Fruit fly (Drosophila melanogaster) whole organism, wandering third instar larva: Measurements from ENCODE around the gene CG13449.

ENCODE experiments used
- Abd-B ChIP-seq: fragments of >200 bp; optimal IDR thresholded peaks from 2 replicates; lab custom pipeline; 2017; ENCODE audit warnings: missing biosample characterization, missing genetic modification characterization
- CG32264 ChIP-seq: fragments of 200-800 bp; sonication (Bioruptor generic); optimal IDR thresholded peaks from 2 replicates; lab custom pipeline; 2016; ENCODE audit warnings: missing biosample characterization, missing genetic modification characterization
- CG9705 ChIP-seq: fragments of 200-800 bp; sonication (Bioruptor generic); optimal IDR thresholded peaks from 2 replicates; lab custom pipeline; 2018; ENCODE audit warnings: missing biosample characterization, mild to moderate bottlenecking, missing genetic modification characterization
- CrebA ChIP-seq: fragments of 200-800 bp; sonication (Bioruptor generic); optimal IDR thresholded peaks from 2 replicates; lab custom pipeline; 2016; ENCODE audit warnings: missing biosample characterization, mild to moderate bottlenecking, missing genetic modification characterization, borderline replicate concordance
- GATAd ChIP-seq: sonication (Bioruptor generic); optimal IDR thresholded peaks from 2 replicates; lab custom pipeline; 2016; ENCODE audit warnings: missing biosample characterization, missing genetic modification characterization
- HLH106 ChIP-seq: fragments of 200-800 bp; optimal IDR thresholded peaks from 3 replicates; lab custom pipeline; 2019; ENCODE audit warnings: missing biosample characterization, mild to moderate bottlenecking, missing genetic modification characterization, moderate library complexity
- Hnf4 ChIP-seq: fragments of 200-800 bp; sonication (Bioruptor generic); optimal IDR thresholded peaks from 2 replicates; lab custom pipeline; 2016; ENCODE audit warnings: missing biosample characterization, mild to moderate bottlenecking, missing genetic modification characterization
- Hr78 ChIP-seq: fragments of >200 bp; optimal IDR thresholded peaks from 2 replicates; lab custom pipeline; 2017; ENCODE audit warnings: missing biosample characterization, missing genetic modification characterization
- Hr83 ChIP-seq: fragments of 200-300 bp; sonication (Bioruptor generic); optimal IDR thresholded peaks from 2 replicates; lab custom pipeline; 2016; ENCODE audit warnings: missing biosample characterization, mild to moderate bottlenecking, missing genetic modification characterization, moderate library complexity; ENCODE audit not compliant: poor library complexity, severe bottlenecking
- Jra ChIP-seq: sonication (Bioruptor generic); optimal IDR thresholded peaks from 2 replicates; lab custom pipeline; 2016; ENCODE audit warnings: missing biosample characterization, missing genetic modification characterization
- Mio ChIP-seq: sonication (Bioruptor generic); optimal IDR thresholded peaks from 2 replicates; lab custom pipeline; 2016; ENCODE audit warnings: missing biosample characterization, missing genetic modification characterization
- Myc ChIP-seq: fragments of >200 bp; optimal IDR thresholded peaks from 2 replicates; lab custom pipeline; 2017
- N ChIP-seq: fragments of >200 bp; optimal IDR thresholded peaks from 2 replicates; lab custom pipeline; 2018; ENCODE audit warnings: missing biosample characterization, missing external identifiers, missing genetic modification characterization
- OdsH ChIP-seq: fragments of 200-800 bp; sonication (Bioruptor generic); optimal IDR thresholded peaks from 2 replicates; lab custom pipeline; 2016; ENCODE audit warnings: missing biosample characterization, mild to moderate bottlenecking, missing genetic modification characterization
- Rel ChIP-seq, 2 experiments: fragments of 200-800 bp; sonication (Bioruptor generic) in 1 of 2; optimal IDR thresholded peaks; 2 replicates in 1 of 2; 3 replicates in 1 of 2; lab custom pipeline; 2016 to 2019; ENCODE audit warnings: mild to moderate bottlenecking in 2 of 2, missing biosample characterization in 2 of 2, missing genetic modification characterization in 2 of 2, moderate library complexity in 1 of 2
- Sp1 ChIP-seq: fragments of 200-800 bp; sonication (Bioruptor generic); optimal IDR thresholded peaks from 3 replicates; lab custom pipeline; 2019; ENCODE audit warnings: missing biosample characterization, mild to moderate bottlenecking, missing genetic modification characterization, moderate library complexity
- br ChIP-seq: fragments of 200-800 bp; sonication (Bioruptor generic); optimal IDR thresholded peaks from 2 replicates; lab custom pipeline; 2016; ENCODE audit warnings: missing biosample characterization, missing genetic modification characterization
- brk ChIP-seq: fragments of 200-800 bp; sonication (Bioruptor generic); optimal IDR thresholded peaks from 2 replicates; lab custom pipeline; 2016; ENCODE audit warnings: missing biosample characterization, mild to moderate bottlenecking, missing genetic modification characterization
- dl ChIP-seq, 2 experiments: fragments of 175-275, 200-275 bp in 1 of 2; fragments of 200-275 bp in 1 of 2; sonication (Bioruptor generic); optimal IDR thresholded peaks; lab custom pipeline; 2018; ENCODE audit warnings: mild to moderate bottlenecking in 2 of 2, missing biosample characterization in 2 of 2, missing genetic modification characterization in 2 of 2, moderate library complexity in 2 of 2; ENCODE audit not compliant: partially characterized antibody in 2 of 2, insufficient read depth in 1 of 2
- dmrt93B ChIP-seq: fragments of 200-800 bp; sonication (Bioruptor generic); optimal IDR thresholded peaks from 2 replicates; lab custom pipeline; 2018; ENCODE audit warnings: missing biosample characterization, mild to moderate bottlenecking, missing genetic modification characterization
- dsf ChIP-seq: sonication (Bioruptor generic); optimal IDR thresholded peaks from 2 replicates; lab custom pipeline; 2016; ENCODE audit warnings: missing biosample characterization, missing genetic modification characterization, borderline replicate concordance
- ey ChIP-seq: fragments of 200-800 bp; sonication (Bioruptor generic); optimal IDR thresholded peaks from 2 replicates; lab custom pipeline; 2016; ENCODE audit warnings: missing biosample characterization, missing genetic modification characterization
- fru ChIP-seq: fragments of 200-800 bp; sonication (Bioruptor generic); optimal IDR thresholded peaks from 3 replicates; lab custom pipeline; 2016; ENCODE audit warnings: missing biosample characterization, mild to moderate bottlenecking, missing genetic modification characterization
- h ChIP-seq: fragments of 200-800 bp; sonication (Bioruptor generic); optimal IDR thresholded peaks from 3 replicates; lab custom pipeline; 2016; ENCODE audit warnings: missing biosample characterization, mild to moderate bottlenecking, missing genetic modification characterization
- jim ChIP-seq: fragments of 175-275, 200-325 bp; sonication (Bioruptor generic); optimal IDR thresholded peaks from 2 replicates; lab custom pipeline; 2016; ENCODE audit warnings: missing biosample characterization, mild to moderate bottlenecking, missing genetic modification characterization
- lola ChIP-seq: fragments of >200 bp; optimal IDR thresholded peaks from 2 replicates; lab custom pipeline; 2017; ENCODE audit warnings: missing biosample characterization, missing genetic modification characterization
- pan ChIP-seq: fragments of >200 bp; optimal IDR thresholded peaks from 2 replicates; lab custom pipeline; 2017
- psq ChIP-seq: fragments of 200-800 bp; sonication (Bioruptor generic); optimal IDR thresholded peaks from 3 replicates; lab custom pipeline; 2017; ENCODE audit warnings: missing biosample characterization, mild to moderate bottlenecking, missing genetic modification characterization, moderate library complexity
- rgr ChIP-seq: fragments of 200-800 bp; sonication (Bioruptor generic); optimal IDR thresholded peaks from 3 replicates; lab custom pipeline; 2016; ENCODE audit warnings: missing biosample characterization, mild to moderate bottlenecking, missing genetic modification characterization
- sage ChIP-seq: fragments of 200-800 bp; sonication (Bioruptor generic); optimal IDR thresholded peaks from 2 replicates; lab custom pipeline; 2016; ENCODE audit warnings: missing biosample characterization, mild to moderate bottlenecking, missing genetic modification characterization
- sv ChIP-seq: fragments of 200-800 bp; sonication (Bioruptor generic); optimal IDR thresholded peaks from 3 replicates; lab custom pipeline; 2016; ENCODE audit warnings: missing biosample characterization, missing genetic modification characterization
- tai ChIP-seq: sonication (Bioruptor generic); optimal IDR thresholded peaks from 2 replicates; lab custom pipeline; 2016; ENCODE audit warnings: missing biosample characterization, missing genetic modification characterization
- usp ChIP-seq: fragments of >200 bp; optimal IDR thresholded peaks from 2 replicates; lab custom pipeline; 2017; ENCODE audit warnings: missing biosample characterization, missing genetic modification characterization

Gene CG13449

dm6 chr3L:15597945-15598344, 14.7 kb downstream of the CG13449 start:
- TF ChIP-seq Hr78 (GFP tag; lab: Kevin White, UChicago) (no peak), HLH106 (tag; lab: Kevin White, UChicago) (no peak), Myc (lab: Kevin White, UChicago) (no peak), fru (GFP tag; lab: Kevin White, UChicago) (no peak), ey (GFP tag; lab: Kevin White, UChicago) (no peak), OdsH (no peak), Hr83 (no peak), Jra (GFP tag; lab: Kevin White, UChicago) (no peak), pan (lab: Kevin White, UChicago) (no peak), rgr (GFP tag; lab: Kevin White, UChicago) (no peak), brk (GFP tag; lab: Kevin White, UChicago) (no peak), jim (GFP tag; lab: Kevin White, UChicago) (no peak), N (GFP tag; lab: Kevin White, UChicago) (no peak), h (no peak), Sp1 (GFP tag; lab: Kevin White, UChicago) (no peak), usp (GFP tag; lab: Kevin White, UChicago) (no peak), sv (no peak), GATAd (GFP tag; lab: Kevin White, UChicago) (no peak), Rel (GFP tag; optimal IDR thresholded peaks at IDR 0.05; lab: Kevin White, UChicago) (no peak), Rel (tag; optimal IDR thresholded peaks at IDR 0.05; lab: Kevin White, UChicago) (no peak), br (GFP tag; lab: Kevin White, UChicago) (no peak)

DNA sequence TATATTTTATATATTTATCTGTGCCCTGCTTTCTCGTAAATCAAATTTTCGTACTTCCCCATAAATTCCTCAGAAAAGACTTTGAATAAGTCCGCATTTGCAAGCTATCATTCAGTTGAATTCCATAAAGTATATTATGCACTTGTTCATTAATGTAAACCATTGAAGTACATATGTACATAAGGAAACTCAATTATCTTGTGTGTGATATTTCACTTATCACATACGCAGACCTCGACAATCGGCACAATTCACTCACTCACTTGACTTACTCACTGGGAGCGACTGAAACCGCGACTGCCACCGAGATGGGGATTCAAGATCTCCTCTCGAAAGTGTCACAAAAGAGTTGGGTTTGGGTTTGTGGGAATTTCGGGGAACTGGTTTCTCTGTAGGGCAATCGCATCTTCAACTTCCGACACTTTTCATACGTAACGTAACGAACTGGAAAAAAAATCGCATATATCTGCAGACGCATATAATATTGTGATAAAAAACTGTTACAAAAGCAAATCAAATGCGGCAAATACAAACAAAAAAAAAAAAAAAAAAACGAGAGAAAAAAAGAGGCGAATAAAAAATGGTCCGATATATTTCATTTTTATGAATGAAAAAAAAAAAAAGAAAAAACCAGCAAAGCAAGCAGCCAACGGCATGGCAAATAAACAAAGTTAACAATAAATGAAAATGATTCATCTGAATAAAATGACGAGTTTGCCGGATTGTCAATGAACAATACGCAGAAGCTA, 15.4 kb downstream of the CG13449 start:
- TF ChIP-seq h (peak; percentile 12), psq (GFP tag; lab: Kevin White, UChicago) (no peak), sv (no peak), OdsH (no peak), Sp1 (GFP tag; lab: Kevin White, UChicago) (peak; percentile 17), Rel (GFP tag; optimal IDR thresholded peaks at IDR 0.05; lab: Kevin White, UChicago) (no peak), Rel (tag; optimal IDR thresholded peaks at IDR 0.05; lab: Kevin White, UChicago) (peak; percentile 63), rgr (GFP tag; lab: Kevin White, UChicago) (peak; percentile 17), Jra (GFP tag; lab: Kevin White, UChicago) (no peak), ey (GFP tag; lab: Kevin White, UChicago) (no peak), dl (GFP tag; optimal IDR thresholded peaks at IDR 0.05; lab: Kevin White, UChicago; ENCODE audit: insufficient read depth in 1 of 2, partially characterized antibody in 2 of 2) (no peak), sage (no peak), GATAd (GFP tag; lab: Kevin White, UChicago) (no peak), N (GFP tag; lab: Kevin White, UChicago) (no peak), tai (GFP tag; lab: Kevin White, UChicago) (no peak), HLH106 (tag; lab: Kevin White, UChicago) (no peak)

DNA sequence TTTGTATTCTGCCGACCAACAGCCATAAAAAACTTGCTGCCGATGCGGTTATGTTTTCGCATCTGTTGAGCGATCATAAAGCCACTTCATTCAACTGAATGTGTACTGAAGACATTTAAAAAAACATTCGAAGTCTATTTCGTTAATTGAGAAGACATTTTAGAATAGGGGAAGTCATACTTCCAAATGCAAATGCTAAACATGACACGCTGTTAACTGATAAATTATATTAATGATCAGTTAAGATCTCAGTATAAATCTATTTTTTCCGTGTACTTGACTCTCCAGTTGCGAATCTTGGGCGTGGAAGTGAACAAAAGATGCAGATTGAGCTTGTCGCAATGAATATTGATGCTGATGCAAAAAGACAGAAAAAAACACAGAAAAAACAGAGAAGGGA, 16.6 kb downstream of the CG13449 start:
- no peak for TF ChIP-seq usp (GFP tag; lab: Kevin White, UChicago)
- no peak for TF ChIP-seq jim (GFP tag; lab: Kevin White, UChicago)
- TF ChIP-seq Abd-B (GFP tag; lab: Kevin White, UChicago): no peak
- TF ChIP-seq dmrt93B (GFP tag; lab: Kevin White, UChicago): no peak
- TF ChIP-seq OdsH: no peak
- no peak for TF ChIP-seq Hr78 (GFP tag; lab: Kevin White, UChicago)
- no peak for TF ChIP-seq CG9705 (GFP tag; lab: Kevin White, UChicago)
- no peak for TF ChIP-seq brk (GFP tag; lab: Kevin White, UChicago)
- no peak for TF ChIP-seq Sp1 (GFP tag; lab: Kevin White, UChicago)
- no peak for TF ChIP-seq HLH106 (tag; lab: Kevin White, UChicago)

- TF ChIP-seq Mio (GFP tag; lab: Kevin White, UChicago) (no peak), lola (GFP tag; lab: Kevin White, UChicago) (no peak), Hr78 (GFP tag; lab: Kevin White, UChicago) (no peak), Sp1 (GFP tag; lab: Kevin White, UChicago) (no peak), brk (GFP tag; lab: Kevin White, UChicago) (no peak), dsf (no peak), usp (GFP tag; lab: Kevin White, UChicago) (no peak), CrebA (GFP tag; lab: Kevin White, UChicago) (no peak), br (GFP tag; lab: Kevin White, UChicago) (no peak), N (GFP tag; lab: Kevin White, UChicago) (no peak), psq (GFP tag; lab: Kevin White, UChicago) (no peak), Hnf4 (no peak), sage (no peak), CG32264 (GFP tag; lab: Kevin White, UChicago) (no peak), pan (lab: Kevin White, UChicago) (no peak), GATAd (GFP tag; lab: Kevin White, UChicago) (no peak), Rel (GFP tag; optimal IDR thresholded peaks at IDR 0.05; lab: Kevin White, UChicago) (no peak), Rel (tag; optimal IDR thresholded peaks at IDR 0.05; lab: Kevin White, UChicago) (no peak), dmrt93B (GFP tag; lab: Kevin White, UChicago) (no peak), ey (GFP tag; lab: Kevin White, UChicago) (no peak)
Measured at dm6 chr3L:15595175-15595724, 17.4 kb downstream of the CG13449 start.
